Fruit fly (Drosophila melanogaster) whole organism, wandering third instar larva: ENCODE data around the gene jet.
A peak's percentile ranks its signal among the peaks of the same experiment; 100 is the strongest.

Experiments used
- OdsH ChIP-seq: fragments of 200-800 bp; sonication (Bioruptor generic); optimal IDR thresholded peaks from 2 replicates; lab custom pipeline; 2016; ENCODE audit warnings: missing biosample characterization, mild to moderate bottlenecking, missing genetic modification characterization
- Rel ChIP-seq, 2 experiments: fragments of 200-800 bp; sonication (Bioruptor generic) in 1 of 2; optimal IDR thresholded peaks; 2 replicates in 1 of 2; 3 replicates in 1 of 2; lab custom pipeline; 2016 to 2019; ENCODE audit warnings: mild to moderate bottlenecking in 2 of 2, missing biosample characterization in 2 of 2, missing genetic modification characterization in 2 of 2, moderate library complexity in 1 of 2
- Vsx2 ChIP-seq: fragments of 200-300, 225-300 bp; sonication (Bioruptor generic); optimal IDR thresholded peaks from 2 replicates; lab custom pipeline; 2018; ENCODE audit warnings: missing biosample characterization, missing genetic modification characterization; ENCODE audit not compliant: partially characterized antibody
- brk ChIP-seq: fragments of 200-800 bp; sonication (Bioruptor generic); optimal IDR thresholded peaks from 2 replicates; lab custom pipeline; 2016; ENCODE audit warnings: missing biosample characterization, mild to moderate bottlenecking, missing genetic modification characterization
- fru ChIP-seq: fragments of 200-800 bp; sonication (Bioruptor generic); optimal IDR thresholded peaks from 3 replicates; lab custom pipeline; 2016; ENCODE audit warnings: missing biosample characterization, mild to moderate bottlenecking, missing genetic modification characterization
- h ChIP-seq: fragments of 200-800 bp; sonication (Bioruptor generic); optimal IDR thresholded peaks from 3 replicates; lab custom pipeline; 2016; ENCODE audit warnings: missing biosample characterization, mild to moderate bottlenecking, missing genetic modification characterization
- pan ChIP-seq: fragments of >200 bp; optimal IDR thresholded peaks from 2 replicates; lab custom pipeline; 2017
- psq ChIP-seq: fragments of 200-800 bp; sonication (Bioruptor generic); optimal IDR thresholded peaks from 3 replicates; lab custom pipeline; 2017; ENCODE audit warnings: missing biosample characterization, mild to moderate bottlenecking, missing genetic modification characterization, moderate library complexity
- woc ChIP-seq: sonication (Bioruptor generic); optimal IDR thresholded peaks from 2 replicates; lab custom pipeline; 2016; ENCODE audit warnings: missing biosample characterization, mild to moderate bottlenecking, missing genetic modification characterization

- TF ChIP-seq woc, result no peak
- TF ChIP-seq brk (GFP tag; lab: Kevin White, UChicago), result peak; percentile 70
- peak; percentile 48 for TF ChIP-seq OdsH (GFP tag; lab: Kevin White, UChicago)
- no peak for TF ChIP-seq Vsx2 (GFP tag; lab: Kevin White, UChicago)
- peak; percentile 57 for TF ChIP-seq fru (GFP tag; lab: Kevin White, UChicago)
- TF ChIP-seq psq (GFP tag; lab: Kevin White, UChicago), result peak; percentile 15
- no peak for TF ChIP-seq pan (lab: Kevin White, UChicago)
- no peak for TF ChIP-seq Rel (GFP tag; optimal IDR thresholded peaks at IDR 0.05; lab: Kevin White, UChicago)
- TF ChIP-seq Rel (tag; optimal IDR thresholded peaks at IDR 0.05; lab: Kevin White, UChicago), result no peak
- peak; percentile 80 for TF ChIP-seq h (GFP tag; lab: Kevin White, UChicago)
Observed at dm6 chr2L:4937060-4937459, 12.5 kb downstream of the jet start, which contains the start of gene Sgs1.
